Worm (Caenorhabditis elegans): ENCODE results near the gene T22B7.7.

ce11 chrX:5641315-5641714 is 12.6 kb downstream of the T22B7.7 start, which contains the start of gene T22B7.4:
- no peak for TF ChIP-seq snpc-4 (tag; optimal IDR thresholded peaks at IDR 0.05)
- TF ChIP-seq madf-5 (GFP tag; IDR thresholded peaks at IDR 0.05) = no peak
- no peak for TF ChIP-seq nhr-10 (tag; optimal IDR thresholded peaks at IDR 0.05)
- no peak for TF ChIP-seq ZK546.5 (tag; optimal IDR thresholded peaks at IDR 0.05)
- no peak for TF ChIP-seq nhr-76 (tag; optimal IDR thresholded peaks at IDR 0.05)
- TF ChIP-seq ces-1 (GFP tag; optimal IDR thresholded peaks at IDR 0.05) = no peak
- TF ChIP-seq ztf-11 (tag; optimal IDR thresholded peaks at IDR 0.05) = no peak
- no peak for TF ChIP-seq Y75B8A.6 (GFP tag; IDR thresholded peaks at IDR 0.05)
- 0 out of 2 replicates have a peak, but pooled peaks have one; percentile 19 for TF ChIP-seq hmg-1.1 (GFP tag; IDR thresholded peaks at IDR 0.05)
- TF ChIP-seq nhr-77 (tag; optimal IDR thresholded peaks at IDR 0.05) = no peak

Data from whole organism, L4 larva.